Fruit fly (Drosophila melanogaster): Measurements from ENCODE around the gene MED17.

- TF ChIP-seq sd (tag; optimal IDR thresholded peaks at IDR 0.05) (peak; percentile 42), Taf1 (GFP tag; IDR thresholded peaks at IDR 0.05) (no peak), Oli (tag; optimal IDR thresholded peaks at IDR 0.05) (peak; percentile 24), CG11456 (GFP tag; IDR thresholded peaks at IDR 0.05) (peak; percentile 38; the same call in 1 of the 3 replicates), CG18011 (GFP tag; optimal IDR thresholded peaks at IDR 0.05) (peak; percentile 6), CG2202 (tag; optimal IDR thresholded peaks at IDR 0.05) (peak; percentile 31), CG13287 (GFP tag; IDR thresholded peaks at IDR 0.05; ENCODE audit: partially characterized antibody) (peak; percentile 95)
Observed at dm6 chr3R:18223434-18223833, 34.6 kb downstream of the MED17 start, which contains the start of the genes mTerf5 and Non3.
